Fruit fly (Drosophila melanogaster) whole organism, pupa: ENCODE measurements around the gene trn.

ENCODE experiments used
- CG10348 ChIP-seq: fragments of 200-800 bp; sonication (Bioruptor generic); IDR thresholded peaks from 2 replicates; pipeline ENCODE4 v1.3.6; 2022; ENCODE audit warnings: missing biosample characterization, missing genetic modification characterization
- CG12605 ChIP-seq: fragments of 200-800 bp; sonication (Bioruptor generic); IDR thresholded peaks from 2 replicates; pipeline ENCODE4 v1.3.6; 2022; ENCODE audit warnings: missing biosample characterization, missing genetic modification characterization
- CG13204 ChIP-seq: fragments of 200-800 bp; sonication (Bioruptor generic); optimal IDR thresholded peaks from 2 replicates; lab custom pipeline; 2018; ENCODE audit warnings: missing biosample characterization, mild to moderate bottlenecking, missing genetic modification characterization, moderate library complexity
- CG14655 ChIP-seq: fragments of 200-800 bp; sonication (Bioruptor generic); optimal IDR thresholded peaks from 3 replicates; lab custom pipeline; 2017; ENCODE audit warnings: mild to moderate bottlenecking, missing biosample characterization, missing genetic modification reagents, missing genetic modification characterization
- CG15710 ChIP-seq: fragments of 200-800 bp; sonication (Bioruptor generic); optimal IDR thresholded peaks from 2 replicates; lab custom pipeline; 2018; ENCODE audit warnings: missing biosample characterization, mild to moderate bottlenecking, missing genetic modification characterization, moderate library complexity
- CG17806 ChIP-seq: fragments of 200-800 bp; sonication (Bioruptor generic); optimal IDR thresholded peaks from 2 replicates; lab custom pipeline; 2018; ENCODE audit warnings: missing biosample characterization, mild to moderate bottlenecking, missing genetic modification characterization, moderate library complexity
- CG32121 ChIP-seq: fragments of 200-800 bp; sonication (Bioruptor generic); IDR thresholded peaks from 2 replicates; pipeline ENCODE4 v1.3.6; 2022; ENCODE audit warnings: missing biosample characterization, missing genetic modification characterization
- CG34367 ChIP-seq: fragments of 200-800 bp; sonication (Bioruptor generic); optimal IDR thresholded peaks from 2 replicates; lab custom pipeline; 2018; ENCODE audit warnings: missing biosample characterization, mild to moderate bottlenecking, missing genetic modification characterization
- CG4496 ChIP-seq: fragments of 200-800 bp; sonication (Bioruptor generic); IDR thresholded peaks from 3 replicates; pipeline ENCODE4 v1.3.6; 2022; ENCODE audit warnings: missing biosample characterization, missing genetic modification characterization
- CG8159 ChIP-seq: fragments of 200-800 bp; sonication (Bioruptor generic); optimal IDR thresholded peaks from 3 replicates; lab custom pipeline; 2018; ENCODE audit warnings: missing biosample characterization, mild to moderate bottlenecking, missing genetic modification characterization, moderate library complexity
- CG8301 ChIP-seq: fragments of 200-800 bp; sonication (Bioruptor generic); optimal IDR thresholded peaks from 2 replicates; lab custom pipeline; 2018; ENCODE audit warnings: missing biosample characterization, mild to moderate bottlenecking, missing genetic modification characterization
- CG9948 ChIP-seq: fragments of 200-800 bp; sonication (Bioruptor generic); optimal IDR thresholded peaks from 2 replicates; lab custom pipeline; 2018; ENCODE audit warnings: missing biosample characterization, mild to moderate bottlenecking, missing genetic modification characterization, moderate library complexity
- D1 ChIP-seq: fragments of 200-800 bp; sonication (Bioruptor generic); optimal IDR thresholded peaks from 2 replicates; lab custom pipeline; 2018; ENCODE audit warnings: missing biosample characterization, mild to moderate bottlenecking, missing genetic modification characterization, moderate library complexity
- EcR ChIP-seq: fragments of 200-800 bp; sonication (Bioruptor generic); optimal IDR thresholded peaks from 3 replicates; lab custom pipeline; 2019; ENCODE audit warnings: missing biosample characterization, missing genetic modification characterization, mild to moderate bottlenecking, moderate library complexity, missing genetic modification reagents
- Ets98B ChIP-seq: fragments of 200-800 bp; sonication (Bioruptor generic); IDR thresholded peaks from 2 replicates; pipeline ENCODE4 v1.3.6; 2022; ENCODE audit warnings: missing biosample characterization, missing genetic modification characterization
- Pif1A ChIP-seq: fragments of 200-800 bp; sonication (Bioruptor generic); optimal IDR thresholded peaks from 3 replicates; lab custom pipeline; 2016; ENCODE audit warnings: missing biosample characterization, missing genetic modification characterization
- Pif1B ChIP-seq: fragments of 200-800 bp; sonication (Bioruptor generic); optimal IDR thresholded peaks from 3 replicates; lab custom pipeline; 2016; ENCODE audit warnings: missing biosample characterization, missing genetic modification characterization
- Snoo ChIP-seq: fragments of 200-800 bp; sonication (Bioruptor generic); optimal IDR thresholded peaks from 3 replicates; lab custom pipeline; 2017; ENCODE audit warnings: missing biosample characterization, mild to moderate bottlenecking, missing genetic modification characterization, inconsistent platforms
- fd96Ca ChIP-seq: fragments of 200-800 bp; sonication (Bioruptor generic); IDR thresholded peaks from 3 replicates; pipeline ENCODE4 v1.3.6; 2022; ENCODE audit warnings: missing biosample characterization, missing genetic modification characterization
- gl ChIP-seq: fragments of 200-800 bp; sonication (Bioruptor generic); optimal IDR thresholded peaks from 2 replicates; lab custom pipeline; 2018; ENCODE audit warnings: missing biosample characterization, mild to moderate bottlenecking, missing genetic modification characterization
- rn ChIP-seq: fragments of 200-800 bp; sonication (Bioruptor generic); IDR thresholded peaks from 2 replicates; pipeline ENCODE4 v1.3.6; 2022; ENCODE audit warnings: missing biosample characterization, missing genetic modification characterization

Gene trn

DNA sequence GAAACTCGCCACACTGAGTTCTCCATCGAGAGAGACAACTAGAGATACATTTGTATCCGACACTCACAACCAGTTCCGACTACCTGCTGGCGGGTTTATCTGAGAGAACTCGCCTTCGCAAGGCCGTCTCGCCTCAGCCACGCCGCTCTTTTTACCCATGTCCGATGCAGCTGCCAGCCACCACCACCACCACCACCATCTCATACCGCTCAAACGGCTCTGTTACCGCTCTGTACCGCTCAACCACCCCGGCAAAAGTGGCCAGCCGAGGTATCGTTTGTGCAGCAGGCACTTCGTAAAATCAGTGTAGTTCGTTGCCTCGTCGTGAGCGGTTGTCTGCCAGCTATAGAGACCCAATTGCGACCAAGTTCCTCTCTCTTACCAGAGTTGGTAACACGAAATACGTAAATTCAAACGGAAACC, at the start of gene trn:
TSS of gene trn (plus strand) at position 302 of the 423 bp plus-strand sequence.
- TF ChIP-seq CG8159 (peak; percentile 8), EcR (GFP tag; lab: Kevin White, UChicago) (peak; percentile 74), CG14655 (GFP tag; lab: Kevin White, UChicago) (no peak), fd96Ca (GFP tag; lab: Robert Waterston, UW) (peak; percentile 43; the same call in 2 of the 3 replicates), Ets98B (GFP tag; lab: Robert Waterston, UW) (peak; percentile 50; the same call in 1 of the 2 replicates), CG13204 (GFP tag; lab: Kevin White, UChicago) (peak; percentile 98), Pif1B (GFP tag; lab: Kevin White, UChicago) (peak; percentile 24), CG4496 (GFP tag; lab: Robert Waterston, UW) (peak; percentile 70; the same call in 2 of the 3 replicates), gl (tag; lab: Kevin White, UChicago) (peak; percentile 16), CG34367 (tag; lab: Kevin White, UChicago) (no peak), CG12605 (GFP tag; lab: Robert Waterston, UW) (peak; percentile 51; the same call in 1 of the 2 replicates), Pif1A (GFP tag; lab: Kevin White, UChicago) (peak; percentile 29), CG15710 (tag; lab: Kevin White, UChicago) (no peak), CG32121 (GFP tag; lab: Robert Waterston, UW) (no peak)

DNA sequence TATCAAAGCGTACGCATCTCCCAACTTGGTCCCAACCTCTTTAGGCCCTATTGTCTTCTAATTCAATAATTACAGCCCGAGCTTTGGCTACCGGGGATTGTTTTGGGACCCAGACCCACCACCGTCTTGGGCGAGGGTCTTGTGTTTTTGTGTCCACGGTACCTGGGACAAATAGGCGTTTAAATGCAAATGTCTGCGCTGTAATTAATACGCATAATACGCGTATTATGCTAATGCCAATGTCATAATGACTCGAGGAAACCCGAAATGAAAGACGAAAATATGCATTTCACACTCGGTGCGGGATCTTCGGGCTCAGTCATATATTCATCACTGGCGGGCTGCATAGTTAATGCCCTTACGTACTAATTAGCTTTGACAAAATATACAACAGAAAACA, 49.7 kb upstream of the trn start:
- TF ChIP-seq CG9948 (no peak), CG10348 (no peak), CG34367 (tag; lab: Kevin White, UChicago) (no peak), CG4496 (GFP tag; lab: Robert Waterston, UW) (no peak), CG14655 (GFP tag; lab: Kevin White, UChicago) (no peak), EcR (GFP tag; lab: Kevin White, UChicago) (no peak), fd96Ca (GFP tag; lab: Robert Waterston, UW) (no peak), rn (GFP tag; lab: Robert Waterston, UW) (no peak), gl (tag; lab: Kevin White, UChicago) (no peak), CG12605 (GFP tag; lab: Robert Waterston, UW) (no peak), D1 (tag; lab: Kevin White, UChicago) (no peak), Snoo (tag; lab: Kevin White, UChicago) (no peak), CG8301 (tag; lab: Kevin White, UChicago) (no peak), Ets98B (GFP tag; lab: Robert Waterston, UW) (no peak), CG15710 (tag; lab: Kevin White, UChicago) (no peak)

DNA sequence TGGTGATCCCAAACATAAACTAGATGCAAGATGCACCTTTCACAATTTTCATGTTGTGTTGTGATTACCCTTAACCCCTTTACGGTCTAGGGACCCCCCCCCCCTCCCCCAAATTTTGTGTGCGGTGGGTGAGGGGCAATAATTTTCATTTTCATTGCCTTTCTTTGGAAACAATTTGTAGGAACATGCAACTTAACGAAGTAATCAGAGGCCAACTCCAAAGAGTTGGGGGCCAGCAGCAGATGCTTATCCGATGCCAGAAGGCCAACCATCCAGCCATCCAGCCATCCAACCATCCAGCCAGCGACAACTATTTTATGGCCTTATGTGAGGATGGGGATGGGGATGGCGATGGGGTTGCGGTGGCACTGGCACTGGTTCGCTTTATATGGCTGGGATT, 49.1 kb upstream of the trn start:
- TF ChIP-seq D1 (tag; lab: Kevin White, UChicago) (no peak), CG34367 (tag; lab: Kevin White, UChicago) (no peak), CG12605 (GFP tag; lab: Robert Waterston, UW) (no peak), CG32121 (GFP tag; lab: Robert Waterston, UW) (no peak), Snoo (tag; lab: Kevin White, UChicago) (no peak)

dm6 chr3L:13065619-13066018, 48.5 kb upstream of the trn start:
- TF ChIP-seq Pif1B (GFP tag; lab: Kevin White, UChicago), result no peak
- TF ChIP-seq CG8159, result no peak
- TF ChIP-seq CG32121 (GFP tag; lab: Robert Waterston, UW), result no peak
- TF ChIP-seq gl (tag; lab: Kevin White, UChicago), result no peak
- TF ChIP-seq CG15710 (tag; lab: Kevin White, UChicago), result no peak

- TF ChIP-seq CG14655 (GFP tag; lab: Kevin White, UChicago) (peak; percentile 31), CG8159 (peak; percentile 52), CG8301 (tag; lab: Kevin White, UChicago) (peak; percentile 40), Pif1A (GFP tag; lab: Kevin White, UChicago) (peak; percentile 28), CG15710 (tag; lab: Kevin White, UChicago) (peak; percentile 31), gl (tag; lab: Kevin White, UChicago) (no peak), CG17806 (peak; percentile 44), CG34367 (tag; lab: Kevin White, UChicago) (peak; percentile 27), CG9948 (peak; percentile 50), CG10348 (no peak)
Measured at dm6 chr3L:13066220-13066619, 47.9 kb upstream of the trn start.

DNA sequence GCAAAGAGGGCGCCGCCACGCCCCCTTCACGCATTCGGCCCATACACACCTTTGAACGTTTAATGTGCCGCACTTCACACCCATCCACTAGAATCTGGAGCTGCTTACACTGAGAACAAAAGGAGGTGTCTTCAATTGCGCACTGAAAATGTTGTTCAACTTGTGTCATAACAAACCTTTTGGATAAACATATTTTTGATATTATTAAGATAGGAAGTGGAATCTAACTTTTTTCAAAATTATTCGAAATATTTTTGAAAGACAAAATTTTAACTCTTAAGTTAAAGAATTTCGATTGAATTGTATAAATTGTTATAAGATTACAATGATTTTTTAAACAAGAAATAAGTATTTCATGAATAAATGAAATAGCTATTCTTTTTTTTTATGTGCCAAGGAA, 45.8 kb upstream of the trn start:
- no peak for TF ChIP-seq EcR (GFP tag; lab: Kevin White, UChicago)
- no peak for TF ChIP-seq Snoo (tag; lab: Kevin White, UChicago)
- peak; percentile 15 for TF ChIP-seq CG8301 (tag; lab: Kevin White, UChicago)
- no peak for TF ChIP-seq gl (tag; lab: Kevin White, UChicago)
- peak; percentile 46 for TF ChIP-seq CG14655 (GFP tag; lab: Kevin White, UChicago)
- no peak for TF ChIP-seq CG8159
- no peak for TF ChIP-seq CG4496 (GFP tag; lab: Robert Waterston, UW)
- TF ChIP-seq Ets98B (GFP tag; lab: Robert Waterston, UW), result no peak
- no peak for TF ChIP-seq CG32121 (GFP tag; lab: Robert Waterston, UW)
- peak; percentile 15 for TF ChIP-seq CG17806
- no peak for TF ChIP-seq CG13204 (GFP tag; lab: Kevin White, UChicago)
- TF ChIP-seq CG9948, result peak; percentile 35
- TF ChIP-seq CG10348, result no peak
- peak; percentile 6 for TF ChIP-seq Pif1A (GFP tag; lab: Kevin White, UChicago)
